Worm (Caenorhabditis elegans) whole organism, L1 larva: Measurements from ENCODE around the gene kdp-1.
"Not testable (repeated sequence)": the region's sequence is repeated elsewhere in the genome, so short reads cannot be mapped to it uniquely, and the experiment has no call there.

ENCODE experiments used
- C04F5.9 ChIP-seq: sonication (generic microtip); optimal IDR thresholded peaks from 2 replicates; lab custom pipeline; 2016; ENCODE audit warnings: missing genetic modification characterization, missing compliant biosample characterization
- F16B12.6 ChIP-seq: fragments of 150-350 bp; optimal IDR thresholded peaks from 2 replicates; lab custom pipeline; 2014; ENCODE audit warnings: missing biosample characterization, missing genetic modification characterization
- Y116A8C.19 ChIP-seq: sonication (generic microtip); optimal IDR thresholded peaks from 2 replicates; lab custom pipeline; 2016; ENCODE audit warnings: missing compliant biosample characterization, missing genetic modification characterization, borderline replicate concordance
- aha-1 ChIP-seq: fragments of 150-350 bp; optimal IDR thresholded peaks from 2 replicates; lab custom pipeline; 2014; ENCODE audit warnings: missing biosample characterization, missing genetic modification characterization
- blmp-1 ChIP-seq: fragments of 150-350 bp; optimal IDR thresholded peaks from 2 replicates; lab custom pipeline; 2014; ENCODE audit warnings: missing biosample characterization, missing genetic modification characterization
- ceh-82 ChIP-seq, 3 experiments: fragments of 150-350 bp in 1 of 3; sonication (generic microtip) in 2 of 3; optimal IDR thresholded peaks; 2 replicates each; lab custom pipeline; 2014 to 2017; ENCODE audit warnings: missing biosample characterization in 3 of 3, missing genetic modification characterization in 3 of 3
- ceh-90 ChIP-seq: sonication (generic microtip); optimal IDR thresholded peaks from 2 replicates; lab custom pipeline; 2016; ENCODE audit warnings: missing genetic modification characterization, missing compliant biosample characterization
- dpl-1 ChIP-seq, 3 experiments: fragments of 150-350 bp in 2 of 3; sonication (generic microtip) in 1 of 3; optimal IDR thresholded peaks; 2 replicates each; lab custom pipeline; 2014 to 2017; ENCODE audit warnings: missing biosample characterization in 3 of 3, missing genetic modification characterization in 3 of 3, missing genetic modification reagents in 3 of 3
- dsc-1 ChIP-seq: sonication (generic microtip); optimal IDR thresholded peaks from 2 replicates; lab custom pipeline; 2016; ENCODE audit warnings: mild to moderate bottlenecking, missing genetic modification characterization, missing compliant biosample characterization
- efl-1 ChIP-seq, 4 experiments: fragments of 150-350 bp; optimal IDR thresholded peaks in 3 of 4; peaks in 1 of 4; 1 replicate in 1 of 4; 2 replicates in 3 of 4; lab custom pipeline; 2014; ENCODE audit warnings: missing biosample characterization in 2 of 4, missing genetic modification characterization in 2 of 4, missing genetic modification reagents in 2 of 4
- ets-5 ChIP-seq: fragments of 200-800 bp; sonication (Bioruptor generic); IDR thresholded peaks from 2 replicates; pipeline ENCODE4 v1.3.6; 2022; ENCODE audit warnings: missing genetic modification characterization, missing compliant biosample characterization
- fkh-4 ChIP-seq: sonication (generic microtip); optimal IDR thresholded peaks from 2 replicates; lab custom pipeline; 2016; ENCODE audit warnings: missing compliant biosample characterization, missing genetic modification characterization, borderline replicate concordance
- hlh-17 ChIP-seq: fragments of 200-800 bp; sonication (Bioruptor generic); optimal IDR thresholded peaks from 2 replicates; lab custom pipeline; 2018; ENCODE audit warnings: missing genetic modification characterization, mild to moderate bottlenecking, missing compliant biosample characterization, moderate library complexity, borderline replicate concordance
- hlh-4 ChIP-seq: sonication (generic microtip); optimal IDR thresholded peaks from 2 replicates; lab custom pipeline; 2016; ENCODE audit warnings: mild to moderate bottlenecking, missing genetic modification characterization, missing compliant biosample characterization
- isw-1 ChIP-seq: fragments of 200-800 bp; sonication (Bioruptor generic); IDR thresholded peaks from 2 replicates; pipeline ENCODE4 v1.3.6; 2022; ENCODE audit warnings: missing genetic modification characterization, missing compliant biosample characterization
- lin-35 ChIP-seq, 2 experiments: fragments of 150-350 bp; optimal IDR thresholded peaks; 2 replicates each; lab custom pipeline; 2014; ENCODE audit warnings: missing biosample characterization in 2 of 2, missing genetic modification characterization in 2 of 2, missing genetic modification reagents in 2 of 2
- lsy-2 ChIP-seq, 2 experiments: fragments of 150-350 bp; optimal IDR thresholded peaks; 2 replicates each; lab custom pipeline; 2014; ENCODE audit warnings: missing biosample characterization in 2 of 2, missing genetic modification characterization in 2 of 2
- mab-9 ChIP-seq: fragments of 200-800 bp; sonication (Bioruptor generic); IDR thresholded peaks from 2 replicates; pipeline ENCODE4 v1.3.6; 2022; ENCODE audit warnings: missing genetic modification reagents, missing genetic modification characterization, missing compliant biosample characterization
- mep-1 ChIP-seq: fragments of 150-350 bp; optimal IDR thresholded peaks from 2 replicates; lab custom pipeline; 2014; ENCODE audit warnings: missing biosample characterization, missing genetic modification characterization
- nhr-11 ChIP-seq: fragments of 150-350 bp; optimal IDR thresholded peaks from 2 replicates; lab custom pipeline; 2014; ENCODE audit warnings: missing biosample characterization, missing genetic modification characterization
- nhr-20 ChIP-seq: sonication (generic microtip); optimal IDR thresholded peaks from 2 replicates; lab custom pipeline; 2016; ENCODE audit warnings: mild to moderate bottlenecking, missing genetic modification characterization, missing compliant biosample characterization
- nhr-237 ChIP-seq: fragments of 150-350 bp; optimal IDR thresholded peaks from 2 replicates; lab custom pipeline; 2014; ENCODE audit warnings: missing biosample characterization, missing genetic modification characterization
- nhr-47 ChIP-seq: sonication (generic microtip); optimal IDR thresholded peaks from 2 replicates; lab custom pipeline; 2016; ENCODE audit warnings: mild to moderate bottlenecking, missing genetic modification characterization, moderate library complexity, missing compliant biosample characterization
- nhr-71 ChIP-seq: sonication (generic microtip); optimal IDR thresholded peaks from 2 replicates; lab custom pipeline; 2016; ENCODE audit warnings: mild to moderate bottlenecking, missing genetic modification characterization, moderate library complexity, missing compliant biosample characterization
- nhr-84 ChIP-seq: sonication (generic microtip); optimal IDR thresholded peaks from 2 replicates; lab custom pipeline; 2017; ENCODE audit warnings: missing biosample characterization, missing genetic modification characterization
- nhr-85 ChIP-seq: sonication (generic microtip); peaks from one replicate; lab custom pipeline; 2016; ENCODE audit warnings: missing genetic modification characterization, inconsistent platforms, missing compliant biosample characterization
- nhr-90 ChIP-seq: sonication (generic microtip); optimal IDR thresholded peaks from 2 replicates; lab custom pipeline; 2016; ENCODE audit warnings: mild to moderate bottlenecking, missing genetic modification characterization, missing compliant biosample characterization; ENCODE audit not compliant: poor library complexity
- snu-23 ChIP-seq: sonication (generic microtip); optimal IDR thresholded peaks from 2 replicates; lab custom pipeline; 2016; ENCODE audit warnings: missing genetic modification characterization, missing compliant biosample characterization
- swsn-7 ChIP-seq: sonication (generic microtip); optimal IDR thresholded peaks from 2 replicates; lab custom pipeline; 2016; ENCODE audit warnings: missing genetic modification characterization, missing compliant biosample characterization
- tbx-2 ChIP-seq: sonication (generic microtip); optimal IDR thresholded peaks from 2 replicates; lab custom pipeline; 2016; ENCODE audit warnings: missing genetic modification characterization, missing compliant biosample characterization
- tlp-1 ChIP-seq: fragments of 150-350 bp; optimal IDR thresholded peaks from 2 replicates; lab custom pipeline; 2014; ENCODE audit warnings: missing biosample characterization, missing genetic modification characterization
- unc-86 ChIP-seq: sonication (generic microtip); optimal IDR thresholded peaks from 2 replicates; lab custom pipeline; 2016; ENCODE audit warnings: missing genetic modification characterization, missing compliant biosample characterization
- unc-98 ChIP-seq: fragments of 200-800 bp; sonication (Bioruptor generic); IDR thresholded peaks from 2 replicates; pipeline ENCODE4 v1.3.6; 2022; ENCODE audit warnings: missing genetic modification characterization, missing compliant biosample characterization
- xbp-1 ChIP-seq: sonication (generic microtip); optimal IDR thresholded peaks from 2 replicates; lab custom pipeline; 2016; ENCODE audit warnings: missing genetic modification characterization, missing compliant biosample characterization
- zip-4 ChIP-seq: fragments of 200-800 bp; sonication (Bioruptor generic); optimal IDR thresholded peaks from 2 replicates; lab custom pipeline; 2018; ENCODE audit warnings: mild to moderate bottlenecking, missing genetic modification characterization, moderate library complexity, missing compliant biosample characterization
- ztf-4 ChIP-seq: fragments of 150-350 bp; optimal IDR thresholded peaks from 2 replicates; lab custom pipeline; 2014; ENCODE audit warnings: missing biosample characterization, missing genetic modification characterization

Gene kdp-1

DNA sequence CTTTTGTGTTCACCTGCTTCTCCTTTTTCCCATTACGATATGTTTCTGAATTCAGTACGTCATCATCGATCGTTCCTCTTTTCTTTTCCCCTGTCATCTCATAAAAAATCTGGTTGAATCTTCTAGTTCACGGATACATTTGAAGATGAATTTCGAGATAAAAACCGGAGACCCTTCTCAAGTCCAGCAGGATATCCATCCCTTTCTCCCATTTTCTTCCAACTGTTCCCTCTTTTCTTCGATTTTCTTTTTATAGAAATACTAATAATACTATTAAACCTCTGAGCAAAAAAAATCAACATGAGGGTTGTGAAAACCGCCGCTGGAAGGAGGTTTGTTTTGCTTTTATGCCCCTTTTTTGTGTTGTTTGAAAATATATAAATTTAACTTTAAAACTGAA is 44.1 kb upstream of the kdp-1 start, which contains the start of gene bus-12:
bus-12 (plus strand) TSS at position 301 of the 400 bp plus-strand sequence.
- TF ChIP-seq blmp-1 (tag; lab: Kevin White, UChicago), result peak; percentile 4
- no peak for TF ChIP-seq fkh-4 (tag; lab: Kevin White, UChicago)
- TF ChIP-seq lin-35 (GFP tag; optimal IDR thresholded peaks at IDR 0.05; lab: Kevin White, UChicago), result no peak
- TF ChIP-seq, all 84 proteins: peak for 1

ce11 chrIV:13258872-13259271 is 41.1 kb upstream of the kdp-1 start, which contains the start of gene JC8.16:
TSS of gene JC8.16 (plus strand) at chrIV:13259172.
- no peak for TF ChIP-seq nhr-90 (tag; lab: Kevin White, UChicago)
- TF ChIP-seq efl-1 (optimal IDR thresholded peaks at IDR 0.05; lab: Kevin White, UChicago), result no peak
- peak in 1 of 2 experiments; percentile 88 for TF ChIP-seq efl-1 (GFP tag; optimal IDR thresholded peaks at IDR 0.05 in 1 of 2; lab: Kevin White, UChicago)
- TF ChIP-seq nhr-20, result no peak
- TF ChIP-seq Y116A8C.19, result no peak

- no peak for TF ChIP-seq tlp-1 (tag; lab: Kevin White, UChicago)
- no peak for TF ChIP-seq tbx-2
- no peak for TF ChIP-seq aha-1 (tag; lab: Kevin White, UChicago)
- no peak for TF ChIP-seq hlh-4 (tag; lab: Kevin White, UChicago)
- TF ChIP-seq ets-5, result 0 out of 2 replicates have a peak, but pooled peaks have one; percentile 38
- no peak for TF ChIP-seq lin-35 (GFP tag; optimal IDR thresholded peaks at IDR 0.05; lab: Kevin White, UChicago)
- TF ChIP-seq nhr-237 (tag; lab: Kevin White, UChicago), result no peak
- no peak for TF ChIP-seq F16B12.6 (tag; lab: Kevin White, UChicago)
Observed at ce11 chrIV:13261778-13262177, 38.2 kb upstream of the kdp-1 start.

DNA sequence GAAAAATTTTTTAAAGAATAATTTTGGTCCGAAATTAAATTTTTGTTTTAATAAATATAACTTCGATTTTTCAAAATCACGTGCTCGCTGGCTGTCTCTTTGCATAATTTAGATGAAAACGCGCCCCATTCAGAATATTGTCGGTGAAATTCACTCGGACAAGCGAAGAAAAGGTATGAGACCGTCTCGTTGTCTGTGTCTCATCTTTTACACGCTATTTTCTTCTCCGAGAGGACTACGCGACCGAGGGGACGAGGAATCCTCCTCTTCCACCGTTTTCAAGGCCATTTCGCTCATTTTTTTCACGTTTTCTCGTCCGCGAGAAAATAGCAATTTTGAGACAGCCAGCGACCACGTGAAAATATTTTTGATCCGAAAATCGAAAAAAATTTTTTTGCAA is 37.1 kb upstream of the kdp-1 start:
- TF ChIP-seq nhr-71, result peak; percentile 25
- TF ChIP-seq nhr-85 (tag; lab: Kevin White, UChicago), result peak; percentile 15
- TF ChIP-seq efl-1 (optimal IDR thresholded peaks at IDR 0.05; lab: Kevin White, UChicago), result peak in 1 of 2 experiments; percentile 10
- TF ChIP-seq efl-1 (GFP tag; optimal IDR thresholded peaks at IDR 0.05 in 1 of 2; lab: Kevin White, UChicago), result not testable (repeated sequence)
- peak; percentile 9; the same call in 1 of the 2 replicates for TF ChIP-seq isw-1 (GFP tag; lab: Robert Waterston, UW)
- peak; percentile 23 for TF ChIP-seq ceh-90 (tag; lab: Kevin White, UChicago)
- peak; percentile 53; the same call in 1 of the 2 replicates for TF ChIP-seq unc-98 (GFP tag; lab: Robert Waterston, UW)

DNA sequence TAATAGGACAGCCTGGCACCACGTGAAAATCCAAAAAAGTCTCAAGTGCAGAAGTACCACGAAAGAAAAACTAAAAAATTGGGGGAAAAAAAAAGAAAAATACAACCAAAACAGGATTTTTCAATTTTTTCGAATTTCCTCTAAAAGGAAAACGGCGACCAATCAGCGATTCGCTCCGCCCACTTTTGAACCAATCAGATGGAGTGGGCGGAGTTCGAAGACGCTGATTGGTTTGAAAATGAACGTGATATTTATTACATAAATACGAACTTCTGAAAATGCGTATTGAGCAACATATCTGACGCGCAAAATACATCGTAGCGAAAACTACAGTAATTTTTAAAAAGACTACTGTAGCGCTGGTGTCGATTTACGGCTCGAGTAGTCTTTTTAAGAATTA is 31.6 kb upstream of the kdp-1 start:
- TF ChIP-seq unc-98 (GFP tag; lab: Robert Waterston, UW) (no peak), nhr-84 (tag; lab: Kevin White, UChicago) (no peak)

ce11 chrIV:13272494-13272893 is 27.5 kb upstream of the kdp-1 start, which contains the start of gene unc-26:
TSS of gene unc-26 (minus strand) at chrIV:13272516.
- TF ChIP-seq blmp-1 (tag; lab: Kevin White, UChicago), result peak; percentile 19
- peak; percentile 32 to 45 for TF ChIP-seq lsy-2 (tag; optimal IDR thresholded peaks at IDR 0.05; lab: Kevin White, UChicago)
- TF ChIP-seq swsn-7 (tag; lab: Kevin White, UChicago), result peak; percentile 46
- peak; percentile 53 for TF ChIP-seq nhr-47 (tag; lab: Kevin White, UChicago)
- TF ChIP-seq unc-86 (tag; lab: Kevin White, UChicago), result peak; percentile 65
- TF ChIP-seq nhr-71, result peak; percentile 53
- TF ChIP-seq xbp-1 (tag; lab: Kevin White, UChicago), result peak; percentile 29
- TF ChIP-seq zip-4 (GFP tag; lab: Kevin White, UChicago), result no peak
- peak in 1 of 3 experiments; percentile 63 for TF ChIP-seq ceh-82 (tag; optimal IDR thresholded peaks at IDR 0.05; lab: Kevin White, UChicago)
- no peak for TF ChIP-seq nhr-90 (tag; lab: Kevin White, UChicago)
- no peak for TF ChIP-seq nhr-11 (tag; lab: Kevin White, UChicago)
- TF ChIP-seq dpl-1 (GFP tag; optimal IDR thresholded peaks at IDR 0.05; lab: Kevin White, UChicago), result peak in 1 of 3 experiments; percentile 6
- TF ChIP-seq dsc-1 (tag; lab: Kevin White, UChicago), result peak; percentile 22
- peak; percentile 43 for TF ChIP-seq snu-23 (GFP tag; lab: Kevin White, UChicago)
- peak; percentile 20 for TF ChIP-seq mep-1 (tag; lab: Kevin White, UChicago)
- TF ChIP-seq hlh-17 (GFP tag; lab: Kevin White, UChicago), result no peak
- no peak for TF ChIP-seq ztf-4 (tag; lab: Kevin White, UChicago)
- peak; percentile 47 to 60 for TF ChIP-seq efl-1 (optimal IDR thresholded peaks at IDR 0.05; lab: Kevin White, UChicago)
- TF ChIP-seq efl-1 (GFP tag; optimal IDR thresholded peaks at IDR 0.05 in 1 of 2; lab: Kevin White, UChicago), result no peak
- TF ChIP-seq C04F5.9 (tag; lab: Kevin White, UChicago), result no peak
- TF ChIP-seq mab-9 (GFP tag; lab: Robert Waterston, UW), result no peak
